Worm (Caenorhabditis elegans) whole organism, dauer: ENCODE measurements around the gene ssu-2.
"Not testable (repeated sequence)": the region's sequence is repeated elsewhere in the genome, so short reads cannot be mapped to it uniquely, and the experiment has no call there.

Experiments
- unc-62 ChIP-seq: sonication (generic microtip); optimal IDR thresholded peaks from 2 replicates; lab custom pipeline; 2017; ENCODE audit warnings: missing biosample characterization, missing genetic modification reagents, missing genetic modification characterization

Gene ssu-2

ce11 chrIV:14361189-14361588 lies at the start of gene ssu-2:
TSS of gene ssu-2 (plus strand) at chrIV:14361247.
- TF ChIP-seq unc-62 (GFP tag; lab: Kevin White, UChicago), result no peak

DNA sequence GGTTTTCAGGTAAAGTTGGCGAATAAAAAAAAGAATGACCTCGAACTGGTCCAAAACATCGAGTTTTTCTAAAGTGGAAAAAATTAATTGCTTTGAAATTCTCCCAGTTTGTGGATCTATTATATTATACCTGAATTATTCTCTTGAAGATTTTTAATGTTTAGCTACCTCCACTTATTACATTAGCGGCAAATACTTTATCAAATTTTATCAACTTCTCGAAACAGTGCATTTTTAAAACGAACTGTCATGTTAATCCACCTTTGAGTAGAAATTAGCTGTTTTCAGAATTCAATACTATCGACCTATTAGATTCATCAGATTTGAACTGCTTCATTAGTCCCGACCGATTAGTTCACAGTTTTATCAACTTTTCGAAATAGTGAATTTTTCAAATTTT lies 43.0 kb upstream of the ssu-2 start:
- TF ChIP-seq unc-62 (GFP tag; lab: Kevin White, UChicago), result no peak

DNA sequence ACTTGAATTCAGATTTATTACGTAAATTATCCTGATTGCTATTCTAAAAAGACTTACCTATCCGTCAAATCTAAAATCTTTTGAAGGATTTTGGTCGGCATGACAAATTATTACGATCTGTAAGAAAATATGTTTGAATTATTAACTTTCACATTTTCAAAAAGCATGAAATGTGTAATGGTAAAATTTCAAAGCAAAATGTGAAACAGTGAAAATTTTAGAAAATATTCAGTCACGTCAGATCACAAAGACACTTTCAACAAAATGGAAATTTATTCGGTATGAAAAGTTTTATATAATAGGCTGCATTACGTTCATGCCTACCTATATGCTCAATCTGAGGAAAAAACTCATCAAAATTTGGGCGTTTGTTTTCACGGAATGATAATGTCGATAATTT lies 39.4 kb upstream of the ssu-2 start, which contains the start of gene fbxa-126:
TSS of gene fbxa-126 (minus strand) at position 101 of the 400 bp plus-strand sequence.
- no peak for TF ChIP-seq unc-62 (GFP tag; lab: Kevin White, UChicago)

ce11 chrIV:14326283-14326682 lies 34.8 kb upstream of the ssu-2 start, which contains the start of gene fbxa-83:
TSS of gene fbxa-83 (minus strand) at chrIV:14326383.
- TF ChIP-seq unc-62 (GFP tag; lab: Kevin White, UChicago), result no peak

DNA sequence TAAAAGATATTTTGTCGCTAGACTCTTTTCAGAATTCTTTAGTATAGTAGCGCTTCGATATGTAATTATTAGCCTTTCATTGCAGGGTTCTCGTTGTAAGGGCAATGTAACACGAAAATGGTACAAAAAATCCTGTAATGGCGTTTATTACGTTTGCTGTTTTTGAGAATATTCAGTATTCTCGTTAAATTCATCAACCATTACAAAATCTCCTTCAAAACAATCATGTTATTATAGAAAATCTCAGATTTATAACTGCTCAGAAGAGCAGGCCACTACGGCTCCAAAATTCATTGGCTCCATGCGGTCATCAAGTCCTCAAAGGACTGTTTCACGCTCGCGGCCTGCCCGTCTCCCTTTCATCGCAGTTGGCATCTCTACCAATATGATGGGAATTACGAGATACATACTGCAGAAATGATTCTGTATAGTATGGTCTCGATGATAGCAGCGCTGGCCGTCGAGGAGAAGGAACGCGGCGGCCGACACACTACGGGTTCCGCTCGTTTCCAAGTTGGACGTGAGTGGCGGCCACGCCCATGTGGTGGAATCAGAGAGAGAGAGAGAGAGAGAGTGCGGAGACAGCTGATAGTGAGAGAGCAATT lies 34.3 kb upstream of the ssu-2 start:
- no peak for TF ChIP-seq unc-62 (GFP tag; lab: Kevin White, UChicago)

ce11 chrIV:14334359-14334758 lies 26.7 kb upstream of the ssu-2 start, which contains the start of gene Y67A10A.3:
TSS of gene Y67A10A.3 (minus strand) at chrIV:14334459.
- TF ChIP-seq unc-62 (GFP tag; lab: Kevin White, UChicago), result no peak

ce11 chrIV:14335768-14336167 lies 25.3 kb upstream of the ssu-2 start:
- no peak for TF ChIP-seq unc-62 (GFP tag; lab: Kevin White, UChicago)

- TF ChIP-seq unc-62 (GFP tag; lab: Kevin White, UChicago), result no peak
Observed at ce11 chrIV:14337757-14338156, 23.3 kb upstream of the ssu-2 start, which contains the start of gene Y67A10A.2. TSS of gene Y67A10A.2 (plus strand) at chrIV:14338057.

- no peak for TF ChIP-seq unc-62 (GFP tag; lab: Kevin White, UChicago)
Observed at ce11 chrIV:14339657-14340056, 21.4 kb upstream of the ssu-2 start, which contains the start of gene Y67A10A.11. TSS of gene Y67A10A.11 (plus strand) at chrIV:14339957.

DNA sequence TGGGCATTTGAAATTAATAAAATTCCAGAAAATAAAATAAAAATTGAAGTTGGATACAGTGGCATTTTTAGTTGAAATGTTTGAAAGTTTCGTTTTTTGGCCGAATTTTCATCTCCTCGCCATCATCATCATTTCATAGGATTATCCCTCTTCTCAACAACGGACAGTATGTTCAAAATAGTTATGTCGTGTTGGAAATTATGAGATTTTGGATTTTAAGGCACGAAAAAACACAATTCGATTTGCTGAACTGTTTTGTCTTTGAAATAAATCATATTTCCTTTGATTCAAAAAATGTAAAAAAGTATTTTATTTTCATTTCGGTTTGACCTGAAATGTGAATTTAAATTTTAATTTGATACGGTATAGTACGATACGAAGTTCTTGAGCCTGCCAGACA lies 17.3 kb upstream of the ssu-2 start, which contains the start of gene srlf-28:
TSS of gene srlf-28 (minus strand) at position 101 of the 400 bp plus-strand sequence.
- TF ChIP-seq unc-62 (GFP tag; lab: Kevin White, UChicago), result no peak

ce11 chrIV:14350651-14351050 lies 10.4 kb upstream of the ssu-2 start, which contains the start of gene oac-56:
TSS of gene oac-56 (minus strand) at chrIV:14350751.
- TF ChIP-seq unc-62 (GFP tag; lab: Kevin White, UChicago), result no peak

ce11 chrIV:14356120-14356519 lies 4.9 kb upstream of the ssu-2 start:
- TF ChIP-seq unc-62 (GFP tag; lab: Kevin White, UChicago), result no peak

ce11 chrIV:14365837-14366378 lies 4.9 kb downstream of the ssu-2 start:
- TF ChIP-seq unc-62 (GFP tag; lab: Kevin White, UChicago), result no peak

- TF ChIP-seq unc-62 (GFP tag; lab: Kevin White, UChicago), result no peak
Observed at ce11 chrIV:14371639-14372038, 10.6 kb downstream of the ssu-2 start.

ce11 chrIV:14373814-14374213 lies 12.8 kb downstream of the ssu-2 start, which contains the start of gene Y67A10A.7:
TSS of gene Y67A10A.7 (plus strand) at chrIV:14374114.
- TF ChIP-seq unc-62 (GFP tag; lab: Kevin White, UChicago), result not testable (repeated sequence)

ce11 chrIV:14377267-14377814 lies 16.3 kb downstream of the ssu-2 start:
- TF ChIP-seq unc-62 (GFP tag; lab: Kevin White, UChicago), result no peak
